Fruit fly (Drosophila melanogaster) S2 (cell line): ENCODE data around the gene Pgant8.

Experiments
- CG8478 ChIP-seq: fragments of >200 bp; optimal IDR thresholded peaks from 2 replicates; lab custom pipeline; 2018
- CTCF ChIP-seq, 2 experiments: fragments of >200 bp; optimal IDR thresholded peaks; 2 replicates each; lab custom pipeline; 2018

Gene Pgant8

DNA sequence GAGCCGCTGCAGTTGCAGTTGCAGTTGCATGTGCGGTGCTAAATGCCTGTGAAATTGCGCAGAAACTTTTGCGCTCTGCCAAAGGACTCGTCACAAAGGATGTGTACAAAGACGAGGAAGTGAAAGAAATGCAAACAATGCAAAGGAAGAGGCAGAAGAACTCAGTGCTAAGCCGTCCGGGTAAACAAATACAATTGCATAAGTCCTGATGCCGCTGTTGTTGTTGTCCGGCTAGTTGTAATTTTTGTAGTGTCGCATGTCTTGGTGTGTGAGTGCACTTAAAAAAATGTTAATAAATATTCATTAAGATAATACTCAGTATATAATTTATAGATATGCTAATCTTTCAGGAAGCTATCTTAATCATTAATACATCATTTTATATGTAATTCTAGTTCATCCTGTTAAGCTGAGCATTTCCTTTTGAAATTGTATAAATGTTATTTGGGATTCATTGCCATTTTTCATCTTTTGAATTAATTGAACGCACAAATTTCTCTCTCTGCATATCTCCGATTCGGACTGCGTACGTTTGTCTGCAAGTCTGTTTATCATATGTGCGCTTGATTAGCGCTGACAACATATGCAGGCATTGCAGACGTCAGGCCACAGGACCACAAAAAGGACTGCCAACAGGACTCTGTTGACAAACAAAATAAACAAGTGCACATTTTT lies 48.3 kb downstream of the Pgant8 start:
- TF ChIP-seq CTCF (optimal IDR thresholded peaks at IDR 0.05; lab: Kevin White, UChicago), result no peak
- no peak for TF ChIP-seq CG8478
